Worm (Caenorhabditis elegans) whole organism, young adult: ENCODE results near the gene ska-3.

Source experiments
- T07F8.4 ChIP-seq: sonication (generic microtip); optimal IDR thresholded peaks from 2 replicates; lab custom pipeline; 2016; ENCODE audit warnings: mild to moderate bottlenecking, missing genetic modification characterization, moderate library complexity, missing compliant biosample characterization
- ama-1 ChIP-seq, 3 experiments: fragments of 150-350 bp in 1 of 3; sonication (generic microtip) in 2 of 3; optimal IDR thresholded peaks; 2 replicates each; lab custom pipeline; 2014 to 2018; ENCODE audit warnings: missing biosample characterization in 2 of 3, missing genetic modification characterization in 2 of 3, missing genetic modification reagents in 2 of 3
- ceh-79 ChIP-seq: sonication (generic microtip); optimal IDR thresholded peaks from 2 replicates; lab custom pipeline; 2017; ENCODE audit warnings: mild to moderate bottlenecking, missing genetic modification characterization, missing compliant biosample characterization
- ceh-91 ChIP-seq: fragments of 200-800 bp; sonication (Bioruptor generic); IDR thresholded peaks from 2 replicates; pipeline ENCODE4 v1.3.6; 2022; ENCODE audit warnings: missing genetic modification reagents, missing genetic modification characterization, missing compliant biosample characterization
- die-1 ChIP-seq: sonication (generic microtip); optimal IDR thresholded peaks from 2 replicates; lab custom pipeline; 2016; ENCODE audit warnings: missing genotype, mild to moderate bottlenecking, missing genetic modification characterization, missing compliant biosample characterization
- dpl-1 ChIP-seq: fragments of 150-350 bp; optimal IDR thresholded peaks from 2 replicates; lab custom pipeline; 2014; ENCODE audit warnings: missing biosample characterization, missing genetic modification reagents, missing genetic modification characterization
- fkh-3 ChIP-seq: sonication (generic microtip); optimal IDR thresholded peaks from 2 replicates; lab custom pipeline; 2016; ENCODE audit warnings: mild to moderate bottlenecking, missing genetic modification characterization, missing compliant biosample characterization
- mes-4 ChIP-seq: sonication (generic microtip); optimal IDR thresholded peaks from 2 replicates; lab custom pipeline; 2016; ENCODE audit warnings: missing genotype, missing genetic modification characterization, missing compliant biosample characterization
- nfya-1 ChIP-seq: sonication (generic microtip); optimal IDR thresholded peaks from 2 replicates; lab custom pipeline; 2017; ENCODE audit warnings: antibody characterized with exemption, missing compliant biosample characterization, missing genetic modification characterization, borderline replicate concordance; ENCODE audit not compliant: insufficient read depth
- sea-2 ChIP-seq: fragments of 200-800 bp; sonication (Bioruptor generic); IDR thresholded peaks from 2 replicates; pipeline ENCODE4 v1.3.6; 2022; ENCODE audit warnings: missing genetic modification characterization, missing compliant biosample characterization
- snpc-4 ChIP-seq, 5 experiments: fragments of 150-350 bp in 1 of 5; sonication (generic microtip) in 4 of 5; optimal IDR thresholded peaks; 2 replicates each; lab custom pipeline; 2014 to 2018; ENCODE audit warnings: missing genetic modification characterization in 5 of 5, missing biosample characterization in 3 of 5, antibody characterized with exemption in 2 of 5, mild to moderate bottlenecking in 2 of 5, missing compliant biosample characterization in 2 of 5, missing genotype in 2 of 5, moderate library complexity in 2 of 5, missing genetic modification reagents in 1 of 5
- ztf-22 ChIP-seq: fragments of 200-800 bp; sonication (Bioruptor generic); optimal IDR thresholded peaks from 2 replicates; lab custom pipeline; 2018; ENCODE audit warnings: mild to moderate bottlenecking, missing genetic modification characterization, moderate library complexity, missing compliant biosample characterization

DNA sequence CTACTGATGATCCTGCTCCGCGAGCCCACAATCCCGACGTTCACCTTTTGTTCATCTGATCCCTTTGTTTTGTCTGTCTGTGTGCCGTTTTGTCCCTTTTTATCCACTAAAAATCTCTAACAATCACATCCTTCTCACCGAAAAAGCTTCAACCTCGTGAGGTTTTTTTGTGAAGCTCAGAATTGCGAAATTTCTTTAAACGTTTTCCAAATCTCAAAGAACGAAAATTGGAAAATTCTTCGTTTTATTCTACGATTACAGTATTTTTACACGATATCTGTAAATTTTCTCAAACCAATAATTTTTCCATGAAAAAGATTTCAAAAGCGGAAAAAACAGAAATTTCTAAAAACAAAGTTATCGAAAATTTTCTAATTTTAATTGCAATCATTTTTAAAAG lies 4.6 kb downstream of the ska-3 start:
- TF ChIP-seq nfya-1 (tag; lab: Kevin White, UChicago) (no peak), mes-4 (tag; lab: Kevin White, UChicago) (no peak), ztf-22 (GFP tag; lab: Kevin White, UChicago) (no peak), snpc-4 (GFP tag; optimal IDR thresholded peaks at IDR 0.05; lab: Kevin White, UChicago) (no peak), snpc-4 (tag; optimal IDR thresholded peaks at IDR 0.05; lab: Kevin White, UChicago) (no peak), ceh-79 (no peak), ceh-91 (GFP tag; lab: Robert Waterston, UW) (no peak), T07F8.4 (tag; lab: Kevin White, UChicago) (no peak), sea-2 (GFP tag; lab: Robert Waterston, UW) (no peak), ama-1 (optimal IDR thresholded peaks at IDR 0.05; lab: Kevin White, UChicago) (no peak), ama-1 (GFP tag; optimal IDR thresholded peaks at IDR 0.05; lab: Kevin White, UChicago) (no peak), fkh-3 (tag; lab: Kevin White, UChicago) (no peak), dpl-1 (GFP tag; lab: Kevin White, UChicago) (no peak), die-1 (tag; lab: Kevin White, UChicago) (no peak)
